Worm (Caenorhabditis elegans) whole organism, L4/young adult: ENCODE measurements around the gene T20D4.12.
"Not testable (repeated sequence)": the region's sequence is repeated elsewhere in the genome, so short reads cannot be mapped to it uniquely, and the experiment has no call there.

Experiments used
- W03F9.2 ChIP-seq: fragments of 150-350 bp; optimal IDR thresholded peaks from 2 replicates; lab custom pipeline; 2014; ENCODE audit warnings: missing biosample characterization, missing genetic modification characterization
- dao-5 ChIP-seq: sonication (generic microtip); optimal IDR thresholded peaks from 2 replicates; lab custom pipeline; 2016; ENCODE audit warnings: missing genotype, missing genetic modification characterization, moderate library complexity, missing compliant biosample characterization
- him-1 ChIP-seq: sonication (generic microtip); optimal IDR thresholded peaks from 2 replicates; lab custom pipeline; 2016; ENCODE audit warnings: missing genotype, missing genetic modification reagents, missing genetic modification characterization, missing compliant biosample characterization

The T20D4.12 gene

DNA sequence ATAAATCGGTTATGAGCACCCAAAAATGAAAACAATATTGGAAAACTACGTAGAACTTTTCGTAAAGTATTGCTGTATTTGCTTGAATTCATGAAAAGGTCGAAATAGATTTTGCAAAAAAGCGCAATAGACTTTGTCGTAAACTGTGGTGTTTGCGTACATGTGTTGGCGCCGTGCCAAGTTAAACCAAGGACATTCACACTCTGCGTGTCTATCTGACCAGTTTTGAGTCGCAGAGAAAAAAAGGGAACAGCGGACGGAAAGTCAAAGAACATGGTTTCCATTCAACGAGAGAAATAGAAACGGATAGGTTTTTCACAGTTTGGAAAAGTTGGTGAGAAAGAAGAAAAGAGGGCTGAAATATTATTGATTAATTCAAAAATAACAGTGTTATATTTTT, 5.9 kb upstream of the T20D4.12 start:
- no peak for TF ChIP-seq dao-5 (tag; lab: Kevin White, UChicago)
- no peak for TF ChIP-seq him-1 (tag; lab: Kevin White, UChicago)
- TF ChIP-seq W03F9.2 (tag; lab: Kevin White, UChicago): no peak

DNA sequence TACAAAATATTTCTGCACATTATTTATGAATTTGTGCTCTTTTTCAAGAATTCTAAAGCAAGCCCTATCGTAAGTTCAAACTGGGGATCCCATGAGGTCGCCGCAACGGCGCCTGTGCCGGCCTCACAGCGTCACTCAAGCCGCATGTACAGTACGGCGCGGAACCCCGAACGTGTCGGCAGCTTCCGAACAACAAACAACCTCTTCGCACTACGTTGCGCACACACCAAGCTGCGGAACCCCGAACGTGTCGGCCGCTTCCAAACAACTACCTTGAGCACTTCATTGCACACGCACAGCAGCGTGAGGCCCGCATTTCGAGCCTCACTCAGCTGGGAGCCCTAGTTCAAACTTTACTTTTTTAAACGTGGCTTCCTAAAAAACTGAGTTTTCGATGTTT, 2.8 kb upstream of the T20D4.12 start:
- no peak for TF ChIP-seq him-1 (tag; lab: Kevin White, UChicago)
- no peak for TF ChIP-seq W03F9.2 (tag; lab: Kevin White, UChicago)
- no peak for TF ChIP-seq dao-5 (tag; lab: Kevin White, UChicago)

DNA sequence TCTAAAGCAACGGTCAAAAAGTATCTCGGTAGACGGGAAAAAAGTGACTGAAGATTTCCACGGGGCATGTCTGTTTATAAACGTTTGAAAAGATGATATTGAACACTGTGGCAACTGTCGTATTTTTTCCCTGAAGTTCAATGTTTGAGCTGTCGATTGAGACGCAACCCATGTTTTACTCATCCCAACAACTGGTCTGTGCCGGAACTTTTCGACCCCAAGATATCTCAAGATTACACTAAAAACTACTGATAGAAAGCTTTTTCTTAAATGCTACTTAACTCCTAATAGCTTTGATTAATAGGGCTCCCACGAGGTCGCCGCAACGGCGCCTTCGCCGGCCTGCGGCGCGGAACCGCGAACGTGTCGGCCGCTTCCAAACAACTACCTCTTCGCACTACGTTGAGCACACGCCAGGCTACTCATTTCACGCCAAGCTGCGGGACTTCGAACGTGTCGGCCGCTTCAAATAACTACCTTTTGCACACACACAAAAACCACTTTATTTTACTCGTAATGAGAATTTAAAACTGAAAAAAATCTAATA, 2.1 kb upstream of the T20D4.12 start, which contains the start of gene T20D4.15:
Gene T20D4.15, minus strand, starts transcription at position 51 of the 547 bp plus-strand sequence.
- TF ChIP-seq W03F9.2 (tag; lab: Kevin White, UChicago) (no peak), him-1 (tag; lab: Kevin White, UChicago) (no peak), dao-5 (tag; lab: Kevin White, UChicago) (no peak)

ce11 chrV:3398314-3398713, 1.4 kb downstream of the T20D4.12 start, which contains the start of gene T20D4.11:
TSS of gene T20D4.11 (plus strand) at chrV:3398690.
- TF ChIP-seq dao-5 (tag; lab: Kevin White, UChicago) (no peak), him-1 (tag; lab: Kevin White, UChicago) (no peak), W03F9.2 (tag; lab: Kevin White, UChicago) (no peak)

- TF ChIP-seq him-1, W03F9.2, dao-5 (tag; lab: Kevin White, UChicago): not testable (repeated sequence)
Measured at ce11 chrV:3399952-3400351, 3.1 kb downstream of the T20D4.12 start, which contains the start of gene T20D4.10. TSS of gene T20D4.10 (plus strand) at chrV:3400252.

ce11 chrV:3408602-3409001, 11.7 kb downstream of the T20D4.12 start, which contains the start of gene T20D4.7:
TSS of gene T20D4.7 (plus strand) at chrV:3408902.
- no peak for TF ChIP-seq him-1 (tag; lab: Kevin White, UChicago)
- no peak for TF ChIP-seq dao-5 (tag; lab: Kevin White, UChicago)
- TF ChIP-seq W03F9.2 (tag; lab: Kevin White, UChicago): no peak

- TF ChIP-seq him-1 (tag; lab: Kevin White, UChicago) (no peak), W03F9.2 (tag; lab: Kevin White, UChicago) (no peak), dao-5 (tag; lab: Kevin White, UChicago) (no peak)
Measured at ce11 chrV:3409498-3409897, 12.6 kb downstream of the T20D4.12 start.

DNA sequence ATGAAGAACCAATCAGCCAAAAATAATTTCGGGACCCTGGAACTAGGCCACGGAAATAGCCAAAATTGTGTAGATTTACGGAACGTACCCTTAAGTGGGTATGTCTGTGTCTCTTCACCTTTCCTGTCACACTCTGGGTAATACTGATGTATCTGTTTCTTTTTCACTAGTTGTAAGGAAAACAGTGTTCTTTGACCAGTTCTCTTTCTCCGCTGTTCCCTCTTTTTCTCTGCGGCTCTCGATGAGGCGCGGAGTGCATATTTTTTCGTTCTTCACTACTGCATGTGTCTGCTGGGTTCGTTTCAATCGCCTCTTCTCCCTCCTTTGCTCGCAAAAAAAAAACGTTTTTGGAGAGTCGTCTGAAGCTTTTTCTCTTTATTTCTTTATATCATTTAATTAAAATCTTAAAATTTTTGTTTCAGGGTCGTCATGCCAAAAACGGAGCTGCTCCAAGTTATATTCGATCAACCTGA, 13.3 kb downstream of the T20D4.12 start, which contains the start of gene arrd-22:
Gene arrd-22, plus strand, starts transcription at position 423 of the 473 bp plus-strand sequence.
- no peak for TF ChIP-seq dao-5 (tag; lab: Kevin White, UChicago)
- no peak for TF ChIP-seq W03F9.2 (tag; lab: Kevin White, UChicago)
- TF ChIP-seq him-1 (tag; lab: Kevin White, UChicago): no peak

DNA sequence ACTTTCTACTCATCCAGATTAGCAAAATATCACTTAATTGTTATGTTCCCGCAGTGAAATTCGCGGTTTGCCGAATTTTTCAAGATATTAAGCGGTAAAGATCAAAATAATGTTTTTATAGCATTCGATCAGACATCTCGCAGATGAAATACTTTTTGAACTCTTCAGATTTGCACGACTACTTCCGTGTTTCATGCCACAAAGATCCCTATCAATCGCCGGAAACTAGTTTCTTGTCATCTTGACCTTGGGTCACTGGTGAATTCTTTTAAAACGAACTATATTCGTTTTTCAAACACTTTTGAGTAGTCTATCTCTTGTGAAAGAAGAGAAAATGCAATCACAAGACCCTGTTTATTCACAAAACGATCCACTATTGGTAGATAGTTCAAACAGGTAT, 16.1 kb downstream of the T20D4.12 start, which contains the start of gene txt-11:
Gene txt-11, plus strand, starts transcription at position 301 of the 400 bp plus-strand sequence.
- TF ChIP-seq him-1 (tag; lab: Kevin White, UChicago): no peak
- no peak for TF ChIP-seq W03F9.2 (tag; lab: Kevin White, UChicago)
- TF ChIP-seq dao-5 (tag; lab: Kevin White, UChicago): no peak

- no peak for TF ChIP-seq W03F9.2 (tag; lab: Kevin White, UChicago)
- TF ChIP-seq him-1 (tag; lab: Kevin White, UChicago): no peak
- TF ChIP-seq dao-5 (tag; lab: Kevin White, UChicago): no peak
Measured at ce11 chrV:3417928-3418327, 21.1 kb downstream of the T20D4.12 start, which contains the start of gene T20D4.3. TSS of gene T20D4.3 (plus strand) at chrV:3418228.

- TF ChIP-seq W03F9.2 (tag; lab: Kevin White, UChicago) (no peak), dao-5 (tag; lab: Kevin White, UChicago) (no peak), him-1 (tag; lab: Kevin White, UChicago) (no peak)
Measured at ce11 chrV:3424341-3424740, 27.5 kb downstream of the T20D4.12 start, which contains the start of gene srab-21. TSS of gene srab-21 (minus strand) at chrV:3424441.

DNA sequence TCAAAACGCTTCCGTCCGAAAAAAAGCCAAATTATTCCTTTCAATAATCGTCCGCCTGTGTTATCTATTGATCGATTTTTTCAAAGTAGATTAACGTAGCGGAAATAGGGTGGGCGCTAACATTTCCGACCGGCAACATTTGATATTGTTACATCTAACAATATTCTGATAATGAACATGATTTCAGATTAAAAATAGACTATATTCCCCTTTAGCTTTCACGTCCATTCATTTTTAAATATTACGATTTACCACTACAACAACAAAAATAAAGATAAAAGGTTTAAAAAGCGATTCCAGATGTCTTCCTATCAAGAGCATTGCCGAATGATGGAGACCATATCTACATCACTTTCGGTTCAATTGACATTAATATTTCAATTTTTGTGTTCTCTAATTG, 29.2 kb downstream of the T20D4.12 start, which contains the start of gene srab-22:
Gene srab-22, plus strand, starts transcription at position 301 of the 400 bp plus-strand sequence.
- TF ChIP-seq him-1 (tag; lab: Kevin White, UChicago): no peak
- no peak for TF ChIP-seq W03F9.2 (tag; lab: Kevin White, UChicago)
- TF ChIP-seq dao-5 (tag; lab: Kevin White, UChicago): no peak

ce11 chrV:3428697-3429096, 31.8 kb downstream of the T20D4.12 start, which contains the start of gene srab-20:
TSS of gene srab-20 (plus strand) at chrV:3428997.
- TF ChIP-seq dao-5 (tag; lab: Kevin White, UChicago) (no peak), W03F9.2 (tag; lab: Kevin White, UChicago) (no peak), him-1 (tag; lab: Kevin White, UChicago) (no peak)
